Worm (Caenorhabditis elegans): Measurements from ENCODE around the gene gst-19.
"Not testable (repeated sequence)": the region's sequence is repeated elsewhere in the genome, so short reads cannot be mapped to it uniquely, and the experiment has no call there.

DNA sequence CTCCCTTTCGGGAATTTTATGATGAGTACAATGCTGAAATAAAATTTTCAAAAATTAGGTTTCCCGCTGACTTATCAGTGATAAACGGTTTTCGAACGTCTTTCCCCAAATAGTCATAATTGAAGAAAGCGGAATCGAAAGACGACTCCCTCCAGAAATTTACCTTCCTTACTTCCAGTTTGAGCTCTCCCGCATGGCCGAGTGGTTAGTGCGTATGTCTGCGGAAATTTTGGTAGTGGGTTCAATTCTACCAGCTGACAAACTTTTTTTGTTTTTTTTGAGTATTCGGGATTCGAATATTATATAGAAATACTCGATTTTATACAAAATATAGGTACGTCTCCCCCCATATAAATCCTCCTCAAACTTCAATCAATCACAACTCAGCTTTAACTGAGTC, 31.5 kb upstream of the gst-19 start:
- TF ChIP-seq T22C8.4 (GFP tag; IDR thresholded peaks at IDR 0.05); tab-1 (GFP tag; IDR thresholded peaks at IDR 0.05); cog-1 (tag; optimal IDR thresholded peaks at IDR 0.05); ztf-29 (GFP tag; IDR thresholded peaks at IDR 0.05); ref-1 (GFP tag; conservative IDR thresholded peaks at IDR 0.05); ztf-23 (GFP tag; IDR thresholded peaks at IDR 0.05); med-1 (GFP tag; optimal IDR thresholded peaks at IDR 0.05; ENCODE audit: insufficient read depth): not testable (repeated sequence)
- peak; percentile 75; the same call in 1 of the 2 replicates for TF ChIP-seq flt-1 (GFP tag; IDR thresholded peaks at IDR 0.05)

All from whole organism, midembryonic.